Worm (Caenorhabditis elegans) whole organism, L1 larva: ENCODE data around the gene T22B2.2.

Source experiments
- blmp-1 ChIP-seq: fragments of 150-350 bp; optimal IDR thresholded peaks from 2 replicates; lab custom pipeline; 2014; ENCODE audit warnings: missing biosample characterization, missing genetic modification characterization
- lsy-2 ChIP-seq, 2 experiments: fragments of 150-350 bp; optimal IDR thresholded peaks; 2 replicates each; lab custom pipeline; 2014; ENCODE audit warnings: missing biosample characterization in 2 of 2, missing genetic modification characterization in 2 of 2
- nhr-28 ChIP-seq: fragments of 150-350 bp; optimal IDR thresholded peaks from 2 replicates; lab custom pipeline; 2014; ENCODE audit warnings: missing biosample characterization, missing genetic modification characterization
- snpc-4 ChIP-seq: fragments of 150-350 bp; optimal IDR thresholded peaks from 2 replicates; lab custom pipeline; 2014; ENCODE audit warnings: missing biosample characterization, missing genetic modification characterization
- tbx-2 ChIP-seq: sonication (generic microtip); optimal IDR thresholded peaks from 2 replicates; lab custom pipeline; 2016; ENCODE audit warnings: missing genetic modification characterization, missing compliant biosample characterization
- unc-130 ChIP-seq: fragments of 150-350 bp; optimal IDR thresholded peaks from 2 replicates; lab custom pipeline; 2017; ENCODE audit warnings: missing biosample characterization, missing genetic modification characterization, inconsistent platforms

DNA sequence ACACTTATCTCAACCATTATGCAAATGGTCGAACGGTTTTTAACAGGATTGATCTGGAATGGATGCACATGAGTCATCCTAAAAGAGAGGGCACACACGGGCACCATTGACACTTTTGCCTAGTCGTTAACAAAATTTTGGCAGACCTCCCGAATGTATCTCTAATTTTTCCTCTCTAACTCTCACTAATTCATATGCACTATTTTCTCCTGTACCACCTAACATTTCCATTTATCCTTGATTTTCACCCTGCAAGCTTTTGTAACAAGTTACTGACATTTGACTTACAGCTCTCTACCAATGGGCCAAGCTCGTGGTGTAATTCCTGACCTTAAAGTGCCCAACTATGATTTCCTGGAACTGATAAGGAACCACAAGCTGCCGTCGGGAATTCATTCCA, 3.2 kb upstream of the T22B2.2 start, which contains the start of gene T22B2.3:
- TF ChIP-seq unc-130 (tag; lab: Kevin White, UChicago) (no peak), lsy-2 (tag; optimal IDR thresholded peaks at IDR 0.05; lab: Kevin White, UChicago) (no peak), nhr-28 (tag; lab: Kevin White, UChicago) (no peak), blmp-1 (no peak), tbx-2 (tag; lab: Kevin White, UChicago) (no peak), snpc-4 (tag; lab: Kevin White, UChicago) (no peak)
